Worm (Caenorhabditis elegans): ENCODE data around the gene his-60.

his-60 gene

ce11 chrIV:7467170-7467569 lies 20.6 kb downstream of the his-60 start:
- TF ChIP-seq Y53G8AR.9 (GFP tag; conservative IDR thresholded peaks at IDR 0.05) (no peak), nhr-80 (tag; optimal IDR thresholded peaks at IDR 0.05) (peak; percentile 55), let-526 (GFP tag; IDR thresholded peaks at IDR 0.05) (no peak)

ce11 chrIV:7465857-7466256 lies 21.9 kb downstream of the his-60 start, which contains the start of gene F13B6.3:
F13B6.3 (minus strand) TSS chrIV:7465957.
- TF ChIP-seq ekl-4 (GFP tag; IDR thresholded peaks at IDR 0.05) = no peak
- no peak for TF ChIP-seq T26A5.8 (tag; optimal IDR thresholded peaks at IDR 0.05)
- no peak for TF ChIP-seq sdz-38 (tag; optimal IDR thresholded peaks at IDR 0.05)
- no peak for TF ChIP-seq B0261.1 (tag; optimal IDR thresholded peaks at IDR 0.05)
- TF ChIP-seq ceh-40 (GFP tag; IDR thresholded peaks at IDR 0.05) = no peak
- no peak for TF ChIP-seq tbx-9 (tag; optimal IDR thresholded peaks at IDR 0.05; ENCODE audit: borderline replicate concordance)
- no peak for TF ChIP-seq attf-6 (GFP tag; IDR thresholded peaks at IDR 0.05)
- TF ChIP-seq T07F8.4 (tag; optimal IDR thresholded peaks at IDR 0.05) = no peak
- TF ChIP-seq mcd-1 (GFP tag; IDR thresholded peaks at IDR 0.05) = no peak
- no peak for TF ChIP-seq attf-3 (GFP tag; conservative IDR thresholded peaks at IDR 0.05)
- no peak for TF ChIP-seq atf-7 (tag; optimal IDR thresholded peaks at IDR 0.05)
- TF ChIP-seq ets-4 (GFP tag; optimal IDR thresholded peaks at IDR 0.05) = no peak
- no peak for TF ChIP-seq egl-18 (GFP tag; IDR thresholded peaks at IDR 0.05)
- no peak for TF ChIP-seq B0336.3 (GFP tag; IDR thresholded peaks at IDR 0.05)
- TF ChIP-seq hsf-1 (GFP tag; IDR thresholded peaks at IDR 0.05) = no peak

- TF ChIP-seq lsy-27 (tag; optimal IDR thresholded peaks at IDR 0.05; ENCODE audit: borderline replicate concordance, insufficient read depth) (no peak), ets-4 (GFP tag; optimal IDR thresholded peaks at IDR 0.05) (no peak), ceh-91 (GFP tag; IDR thresholded peaks at IDR 0.05) (no peak), fkh-3 (tag; optimal IDR thresholded peaks at IDR 0.05) (no peak), rcor-1 (GFP tag; IDR thresholded peaks at IDR 0.05) (no peak), mel-28 (tag; optimal IDR thresholded peaks at IDR 0.05; ENCODE audit: borderline replicate concordance) (no peak), ztf-18 (tag; optimal IDR thresholded peaks at IDR 0.05) (no peak)
Observed at ce11 chrIV:7460225-7460624, 27.6 kb downstream of the his-60 start, which contains the start of gene F13B6.2. F13B6.2 (minus strand) TSS chrIV:7460325.

- TF ChIP-seq ztf-28 (GFP tag; IDR thresholded peaks at IDR 0.05) (no peak), cebp-1 (GFP tag; IDR thresholded peaks at IDR 0.05) (no peak), cebp-1 (tag; optimal IDR thresholded peaks at IDR 0.05) (no peak), dpl-1 (GFP tag; optimal IDR thresholded peaks at IDR 0.05) (no peak), hrde-1 (tag; optimal IDR thresholded peaks at IDR 0.05; ENCODE audit: borderline replicate concordance) (no peak), C06A6.2 (GFP tag; conservative IDR thresholded peaks at IDR 0.05) (no peak), aptf-2 (GFP tag; conservative IDR thresholded peaks at IDR 0.05) (no peak), lsy-27 (tag; optimal IDR thresholded peaks at IDR 0.05; ENCODE audit: borderline replicate concordance, insufficient read depth) (no peak), B0035.1 (tag; optimal IDR thresholded peaks at IDR 0.05) (no peak), ZK185.1 (tag; optimal IDR thresholded peaks at IDR 0.05; ENCODE audit: poor library complexity, severe bottlenecking) (no peak), snpc-3.4 (tag; optimal IDR thresholded peaks at IDR 0.05) (no peak), Y56A3A.18 (GFP tag; IDR thresholded peaks at IDR 0.05) (no peak)
Observed at ce11 chrIV:7456225-7456624, 31.6 kb downstream of the his-60 start, which contains the start of gene F13B6.1. F13B6.1 (plus strand) TSS chrIV:7456525.
